Worm (Caenorhabditis elegans) whole organism, L4 larva: ENCODE data around the gene gly-9.
A peak's percentile ranks its signal among the peaks of the same experiment; 100 is the strongest.

Experiments used
- F37D6.2 ChIP-seq: sonication (generic microtip); optimal IDR thresholded peaks from 2 replicates; lab custom pipeline; 2016; ENCODE audit warnings: mild to moderate bottlenecking, missing genetic modification characterization, missing compliant biosample characterization
- ZK337.2 ChIP-seq: fragments of 200-800 bp; sonication (Bioruptor generic); IDR thresholded peaks from 2 replicates; pipeline ENCODE4 v1.3.6; 2022; ENCODE audit warnings: missing genetic modification reagents, missing genetic modification characterization, missing compliant biosample characterization
- ceh-32 ChIP-seq: sonication (generic microtip); optimal IDR thresholded peaks from 2 replicates; lab custom pipeline; 2016; ENCODE audit warnings: mild to moderate bottlenecking, missing genetic modification characterization, missing compliant biosample characterization; ENCODE audit not compliant: poor library complexity
- dpl-1 ChIP-seq: fragments of 150-350 bp; optimal IDR thresholded peaks from 2 replicates; lab custom pipeline; 2014; ENCODE audit warnings: missing biosample characterization, missing genetic modification reagents, missing genetic modification characterization
- dve-1 ChIP-seq: sonication (generic microtip); optimal IDR thresholded peaks from 2 replicates; lab custom pipeline; 2017; ENCODE audit warnings: antibody characterized with exemption, mild to moderate bottlenecking, missing genetic modification characterization, missing compliant biosample characterization; ENCODE audit not compliant: insufficient read depth
- egl-27 ChIP-seq: sonication (generic microtip); optimal IDR thresholded peaks from 3 replicates; lab custom pipeline; 2017; ENCODE audit warnings: missing biosample characterization, missing genetic modification reagents, missing genetic modification characterization
- lin-13 ChIP-seq: fragments of 150-350 bp; optimal IDR thresholded peaks from 2 replicates; lab custom pipeline; 2014; ENCODE audit warnings: missing biosample characterization, missing genetic modification reagents, missing genetic modification characterization
- nhr-28 ChIP-seq: fragments of 150-350 bp; optimal IDR thresholded peaks from 2 replicates; lab custom pipeline; 2014; ENCODE audit warnings: missing biosample characterization, missing genetic modification characterization
- snpc-1.2 ChIP-seq: fragments of 200-800 bp; sonication (Bioruptor generic); IDR thresholded peaks from 2 replicates; pipeline ENCODE4 v1.3.6; 2022; ENCODE audit warnings: missing genetic modification reagents, missing genetic modification characterization, missing compliant biosample characterization
- ztf-11 ChIP-seq: fragments of 150-350 bp; optimal IDR thresholded peaks from 2 replicates; lab custom pipeline; 2014; ENCODE audit warnings: missing biosample characterization, missing genetic modification characterization

DNA sequence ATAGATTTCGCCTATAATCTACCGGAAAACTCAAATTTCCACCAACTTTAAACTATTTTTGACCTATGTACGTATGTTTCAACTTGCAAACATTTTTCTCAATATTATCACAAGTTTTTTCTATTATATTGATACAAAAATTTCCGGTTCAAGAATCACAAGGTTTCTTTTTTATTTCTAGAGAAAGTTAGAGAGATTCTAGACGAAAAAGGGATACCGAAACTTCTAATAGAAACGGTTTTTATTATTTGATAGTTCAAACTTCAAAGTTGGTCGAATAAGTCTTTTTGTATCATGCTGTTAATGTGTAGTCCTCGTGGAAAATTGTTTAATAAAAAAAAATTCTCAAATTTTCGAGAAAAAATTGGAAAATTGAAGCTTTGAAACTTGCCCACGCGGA lies 35.3 kb downstream of the gly-9 start:
- no peak for TF ChIP-seq snpc-1.2
- TF ChIP-seq ZK337.2 (GFP tag; lab: Robert Waterston, UW), result no peak
- no peak for TF ChIP-seq ceh-32 (tag; lab: Kevin White, UChicago)
- no peak for TF ChIP-seq lin-13 (GFP tag; lab: Kevin White, UChicago)
- TF ChIP-seq nhr-28 (tag; lab: Kevin White, UChicago), result peak; percentile 12
- no peak for TF ChIP-seq egl-27 (tag; lab: Kevin White, UChicago)
- TF ChIP-seq ztf-11 (tag; lab: Kevin White, UChicago), result no peak
- no peak for TF ChIP-seq dpl-1
- peak; percentile 22 for TF ChIP-seq dve-1
- TF ChIP-seq F37D6.2 (tag; lab: Kevin White, UChicago), result no peak
